Worm (Caenorhabditis elegans): Measurements from ENCODE around the gene srh-235.

The srh-235 gene

DNA sequence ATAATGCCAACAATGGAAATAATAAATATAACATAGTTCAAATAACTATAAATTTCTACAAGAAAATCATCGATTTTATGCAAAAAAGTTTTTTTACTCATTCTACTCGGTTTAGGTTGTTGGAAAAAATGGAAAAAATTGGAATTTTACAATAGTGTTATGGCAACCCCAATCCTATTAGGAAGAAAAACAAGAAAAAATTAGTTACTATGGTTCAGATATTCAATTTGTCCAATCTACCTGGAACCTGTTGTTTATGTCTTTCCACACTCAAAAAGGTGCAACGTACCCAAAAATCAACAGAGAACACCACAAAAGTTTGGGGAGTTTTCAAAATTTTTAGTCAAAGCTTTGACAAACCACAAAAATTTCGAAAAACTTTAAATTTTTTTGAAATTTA is 41.4 kb downstream of the srh-235 start, which contains the start of gene T27C5.10:
T27C5.10 (minus strand) TSS at position 101 of the 400 bp plus-strand sequence.
- TF ChIP-seq nhr-237 (tag; optimal IDR thresholded peaks at IDR 0.05), result no peak
- no peak for TF ChIP-seq flh-1 (GFP tag; optimal IDR thresholded peaks at IDR 0.05)
- TF ChIP-seq mab-5 (tag; optimal IDR thresholded peaks at IDR 0.05), result no peak
- TF ChIP-seq lin-13 (tag; optimal IDR thresholded peaks at IDR 0.05), result no peak
- TF ChIP-seq lin-32 (GFP tag; optimal IDR thresholded peaks at IDR 0.05), result no peak
- no peak for TF ChIP-seq ceh-43 (GFP tag; optimal IDR thresholded peaks at IDR 0.05)
- TF ChIP-seq snpc-4 (tag; optimal IDR thresholded peaks at IDR 0.05), result no peak
- no peak for TF ChIP-seq blmp-1 (tag; optimal IDR thresholded peaks at IDR 0.05)
- no peak for TF ChIP-seq ces-1 (GFP tag; optimal IDR thresholded peaks at IDR 0.05)
- TF ChIP-seq mls-2 (tag; optimal IDR thresholded peaks at IDR 0.05), result no peak
- TF ChIP-seq elt-1 (tag; optimal IDR thresholded peaks at IDR 0.05; ENCODE audit: borderline replicate concordance, insufficient read depth), result no peak
- no peak for TF ChIP-seq ztf-11 (tag; optimal IDR thresholded peaks at IDR 0.05)
- TF ChIP-seq ceh-39 (tag; optimal IDR thresholded peaks at IDR 0.05), result no peak
- TF ChIP-seq M03D4.4 (tag; optimal IDR thresholded peaks at IDR 0.05), result no peak
- TF ChIP-seq nhr-2 (tag; optimal IDR thresholded peaks at IDR 0.05), result no peak

DNA sequence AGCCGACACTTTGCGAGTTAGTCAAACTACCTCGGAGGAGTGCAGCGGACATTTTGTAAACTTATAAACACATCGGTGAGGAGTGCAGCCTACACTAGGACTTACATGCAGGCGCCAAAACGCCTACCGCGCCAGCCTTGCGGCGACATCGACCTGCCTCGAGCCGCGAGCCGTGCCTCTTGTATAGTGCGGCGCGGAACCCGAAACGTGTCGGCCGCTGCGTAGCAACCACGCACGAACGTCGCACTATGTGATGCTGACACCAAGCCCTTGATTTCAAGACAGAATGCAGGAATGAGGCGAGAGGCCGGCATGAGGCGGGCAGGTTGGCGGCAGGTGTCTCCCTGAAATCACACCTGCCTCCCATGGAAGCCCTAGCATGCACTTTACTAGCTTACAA is 42.2 kb downstream of the srh-235 start:
- TF ChIP-seq elt-1 (tag; optimal IDR thresholded peaks at IDR 0.05; ENCODE audit: borderline replicate concordance, insufficient read depth), result no peak
